Worm (Caenorhabditis elegans) whole organism, L2 larva: ENCODE measurements around the gene srg-30.

Experiments used
- C34F6.9 ChIP-seq: fragments of 150-350 bp; optimal IDR thresholded peaks from 2 replicates; lab custom pipeline; 2014; ENCODE audit warnings: missing biosample characterization, missing genetic modification characterization
- Y55F3AM.14 ChIP-seq: fragments of 200-800 bp; sonication (Bioruptor generic); optimal IDR thresholded peaks from 2 replicates; lab custom pipeline; 2018; ENCODE audit warnings: mild to moderate bottlenecking, missing genetic modification characterization, missing compliant biosample characterization
- ZK546.5 ChIP-seq: sonication (generic microtip); optimal IDR thresholded peaks from 2 replicates; lab custom pipeline; 2017; ENCODE audit warnings: missing biosample characterization, missing genetic modification characterization
- aly-2 ChIP-seq: fragments of 150-350 bp; optimal IDR thresholded peaks from 2 replicates; lab custom pipeline; 2014; ENCODE audit warnings: missing biosample characterization, missing genetic modification characterization
- ama-1 ChIP-seq: fragments of 150-350 bp; optimal IDR thresholded peaks from 2 replicates; lab custom pipeline; 2018; ENCODE audit warnings: inconsistent platforms
- blmp-1 ChIP-seq: sonication (generic microtip); optimal IDR thresholded peaks from 2 replicates; lab custom pipeline; 2017; ENCODE audit warnings: missing genetic modification characterization, mild to moderate bottlenecking, missing compliant biosample characterization, antibody characterized with exemption, moderate library complexity; ENCODE audit not compliant: insufficient read depth
- ceh-16 ChIP-seq: fragments of 150-350 bp; optimal IDR thresholded peaks from 2 replicates; lab custom pipeline; 2014; ENCODE audit warnings: missing biosample characterization, missing genetic modification characterization
- crh-2 ChIP-seq: sonication (generic microtip); optimal IDR thresholded peaks from 2 replicates; lab custom pipeline; 2017; ENCODE audit warnings: missing biosample characterization, missing genetic modification characterization
- dmd-4 ChIP-seq: sonication (generic microtip); optimal IDR thresholded peaks from 2 replicates; lab custom pipeline; 2017; ENCODE audit warnings: missing biosample characterization, missing genetic modification characterization
- egl-27 ChIP-seq: sonication (generic microtip); optimal IDR thresholded peaks from 3 replicates; lab custom pipeline; 2017; ENCODE audit warnings: missing biosample characterization, missing genetic modification reagents, missing genetic modification characterization
- elt-1 ChIP-seq: fragments of 150-350 bp; optimal IDR thresholded peaks from 2 replicates; lab custom pipeline; 2014; ENCODE audit warnings: missing biosample characterization, missing genetic modification characterization
- fos-1 ChIP-seq: fragments of 150-350 bp; optimal IDR thresholded peaks from 2 replicates; lab custom pipeline; 2014; ENCODE audit warnings: missing biosample characterization, missing genetic modification characterization
- gmeb-1 ChIP-seq: fragments of 150-350 bp; optimal IDR thresholded peaks from 2 replicates; lab custom pipeline; 2014; ENCODE audit warnings: missing biosample characterization, missing genetic modification characterization
- lin-11 ChIP-seq: fragments of 150-350 bp; sonication (generic microtip); optimal IDR thresholded peaks from 2 replicates; lab custom pipeline; 2014; ENCODE audit warnings: missing biosample characterization, missing genetic modification characterization, inconsistent platforms, mixed read lengths
- lin-13 ChIP-seq: fragments of 150-350 bp; optimal IDR thresholded peaks from 2 replicates; lab custom pipeline; 2014; ENCODE audit warnings: missing biosample characterization, missing genetic modification reagents, missing genetic modification characterization
- lin-39 ChIP-seq: fragments of 150-350 bp; optimal IDR thresholded peaks from 2 replicates; lab custom pipeline; 2014; ENCODE audit warnings: missing biosample characterization, missing genetic modification reagents, missing genetic modification characterization
- mbf-1 ChIP-seq: sonication (generic microtip); optimal IDR thresholded peaks from 2 replicates; lab custom pipeline; 2017; ENCODE audit warnings: missing biosample characterization, missing genetic modification characterization
- mdl-1 ChIP-seq, 2 experiments: fragments of 150-350 bp in 1 of 2; sonication (generic microtip) in 1 of 2; optimal IDR thresholded peaks; 2 replicates each; lab custom pipeline; 2017; ENCODE audit warnings: missing biosample characterization in 2 of 2, missing genetic modification characterization in 2 of 2
- nhr-10 ChIP-seq: sonication (generic microtip); optimal IDR thresholded peaks from 2 replicates; lab custom pipeline; 2017; ENCODE audit warnings: missing biosample characterization, missing genetic modification characterization
- nhr-12 ChIP-seq: fragments of 150-350 bp; optimal IDR thresholded peaks from 2 replicates; lab custom pipeline; 2014; ENCODE audit warnings: missing biosample characterization, missing genetic modification characterization
- nhr-129 ChIP-seq: fragments of 150-350 bp; optimal IDR thresholded peaks from 2 replicates; lab custom pipeline; 2014; ENCODE audit warnings: missing biosample characterization, missing genetic modification characterization
- nhr-21 ChIP-seq: fragments of 150-350 bp; optimal IDR thresholded peaks from 2 replicates; lab custom pipeline; 2014; ENCODE audit warnings: missing biosample characterization, missing genetic modification characterization
- nhr-23 ChIP-seq: fragments of 150-350 bp; optimal IDR thresholded peaks from 2 replicates; lab custom pipeline; 2014; ENCODE audit warnings: missing biosample characterization, missing genetic modification reagents, missing genetic modification characterization
- nhr-237 ChIP-seq: fragments of 150-350 bp; optimal IDR thresholded peaks from 2 replicates; lab custom pipeline; 2014; ENCODE audit warnings: missing biosample characterization, missing genetic modification characterization
- nhr-25 ChIP-seq: fragments of 150-350 bp; sonication (generic microtip); optimal IDR thresholded peaks from 3 replicates; lab custom pipeline; 2014; ENCODE audit warnings: missing biosample characterization, missing genetic modification characterization
- nhr-6 ChIP-seq: fragments of 150-350 bp; optimal IDR thresholded peaks from 2 replicates; lab custom pipeline; 2014; ENCODE audit warnings: missing biosample characterization, missing genetic modification characterization
- nhr-77 ChIP-seq: fragments of 150-350 bp; optimal IDR thresholded peaks from 2 replicates; lab custom pipeline; 2014; ENCODE audit warnings: missing biosample characterization, missing genetic modification characterization
- peb-1 ChIP-seq: fragments of 150-350 bp; optimal IDR thresholded peaks from 2 replicates; lab custom pipeline; 2014; ENCODE audit warnings: missing biosample characterization, missing genetic modification characterization
- sem-4 ChIP-seq: fragments of 150-350 bp; optimal IDR thresholded peaks from 2 replicates; lab custom pipeline; 2014; ENCODE audit warnings: missing biosample characterization, missing genetic modification reagents, missing genetic modification characterization
- sma-3 ChIP-seq: sonication (generic microtip); optimal IDR thresholded peaks from 2 replicates; lab custom pipeline; 2016; ENCODE audit warnings: missing genetic modification reagents, missing genetic modification characterization, missing compliant biosample characterization
- snpc-4 ChIP-seq: fragments of 150-350 bp; optimal IDR thresholded peaks from 2 replicates; lab custom pipeline; 2014; ENCODE audit warnings: missing biosample characterization, missing genetic modification characterization
- unc-39 ChIP-seq: fragments of 150-350 bp; optimal IDR thresholded peaks from 2 replicates; lab custom pipeline; 2014; ENCODE audit warnings: missing biosample characterization, missing genetic modification characterization
- unc-55 ChIP-seq: fragments of 150-350 bp; sonication (generic microtip); optimal IDR thresholded peaks from 3 replicates; lab custom pipeline; 2014; ENCODE audit warnings: missing biosample characterization, missing genetic modification reagents, missing genetic modification characterization
- unc-62 ChIP-seq: fragments of 150-350 bp; optimal IDR thresholded peaks from 2 replicates; lab custom pipeline; 2014; ENCODE audit warnings: missing biosample characterization, missing genetic modification reagents, missing genetic modification characterization
- ztf-4 ChIP-seq: fragments of 150-350 bp; optimal IDR thresholded peaks from 2 replicates; lab custom pipeline; 2014; ENCODE audit warnings: missing biosample characterization, missing genetic modification characterization

The srg-30 gene

ce11 chrV:6690075-6690474, 28.1 kb downstream of the srg-30 start:
- TF ChIP-seq nhr-25 (tag; lab: Kevin White, UChicago) (peak; percentile 39), sma-3 (GFP tag; lab: Kevin White, UChicago) (peak; percentile 62), lin-39 (tag; lab: Kevin White, UChicago) (no peak)

DNA sequence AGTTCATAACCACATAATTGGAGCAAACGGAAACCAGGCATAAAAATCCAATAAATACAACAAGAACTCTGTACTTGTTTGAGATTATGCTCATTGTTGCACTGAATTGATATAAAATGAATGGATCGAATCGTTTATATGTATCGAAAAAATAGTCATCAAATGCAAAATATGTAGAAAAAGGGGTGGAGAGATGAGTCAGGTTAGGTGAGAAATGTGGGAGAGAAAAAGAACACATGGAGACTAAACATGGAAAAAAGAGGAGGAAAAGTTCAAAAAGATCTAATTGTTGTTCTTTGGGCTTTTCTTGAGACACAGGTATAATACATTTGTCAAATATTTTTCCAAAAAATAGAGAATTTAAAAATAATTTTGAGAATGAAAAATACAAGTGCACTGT, 29.7 kb downstream of the srg-30 start, which contains the start of gene K11G9.5:
Gene K11G9.5, minus strand, starts transcription at position 101 of the 400 bp plus-strand sequence.
- TF ChIP-seq elt-1 (no peak), nhr-129 (tag; lab: Kevin White, UChicago) (no peak), nhr-12 (tag; lab: Kevin White, UChicago) (no peak), lin-13 (GFP tag; lab: Kevin White, UChicago) (no peak), mdl-1 (tag; optimal IDR thresholded peaks at IDR 0.05; lab: Kevin White, UChicago) (no peak), mbf-1 (no peak), sma-3 (GFP tag; lab: Kevin White, UChicago) (no peak), C34F6.9 (tag; lab: Kevin White, UChicago) (no peak), sem-4 (tag; lab: Kevin White, UChicago) (no peak), blmp-1 (tag; lab: Kevin White, UChicago) (no peak), nhr-23 (tag; lab: Kevin White, UChicago) (no peak)

DNA sequence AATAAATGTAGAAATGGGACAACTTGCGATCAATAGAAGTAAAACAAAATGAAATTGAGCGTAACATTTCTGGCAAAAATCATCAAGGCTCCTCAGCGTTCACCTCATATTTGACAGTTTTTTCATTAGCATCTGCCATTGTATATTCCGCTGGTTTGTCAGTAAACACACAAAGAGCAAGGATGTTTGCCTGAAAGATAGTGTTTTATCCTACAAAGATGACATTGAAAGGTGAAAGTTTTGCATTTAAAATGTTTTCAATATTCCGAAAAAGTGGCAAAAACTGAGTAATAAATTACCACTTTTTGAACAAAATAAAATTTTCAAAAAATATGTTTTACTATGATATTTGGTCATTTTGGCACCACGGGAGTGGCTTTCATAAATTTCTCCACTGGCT, 32.2 kb downstream of the srg-30 start:
- TF ChIP-seq mbf-1 (no peak), nhr-6 (tag; lab: Kevin White, UChicago) (no peak), ztf-4 (tag; lab: Kevin White, UChicago) (no peak), unc-62 (no peak), lin-39 (tag; lab: Kevin White, UChicago) (no peak), nhr-12 (tag; lab: Kevin White, UChicago) (no peak), peb-1 (tag; lab: Kevin White, UChicago) (no peak), unc-39 (tag; lab: Kevin White, UChicago) (no peak), lin-11 (tag; lab: Kevin White, UChicago) (no peak), gmeb-1 (tag; lab: Kevin White, UChicago) (no peak), Y55F3AM.14 (GFP tag; lab: Kevin White, UChicago) (no peak)

ce11 chrV:6685499-6685898, 32.6 kb downstream of the srg-30 start:
- TF ChIP-seq gmeb-1 (tag; lab: Kevin White, UChicago) (no peak), nhr-77 (tag; lab: Kevin White, UChicago) (no peak), ZK546.5 (tag; lab: Kevin White, UChicago) (no peak), snpc-4 (tag; lab: Kevin White, UChicago) (no peak), nhr-25 (tag; lab: Kevin White, UChicago) (no peak), nhr-12 (tag; lab: Kevin White, UChicago) (no peak), crh-2 (tag; lab: Kevin White, UChicago) (no peak), nhr-237 (tag; lab: Kevin White, UChicago) (no peak), blmp-1 (tag; lab: Kevin White, UChicago) (no peak), ceh-16 (tag; lab: Kevin White, UChicago) (no peak), sem-4 (tag; lab: Kevin White, UChicago) (no peak), ama-1 (lab: Kevin White, UChicago) (no peak), elt-1 (no peak), egl-27 (tag; lab: Kevin White, UChicago) (no peak), aly-2 (no peak), mdl-1 (tag; optimal IDR thresholded peaks at IDR 0.05; lab: Kevin White, UChicago) (no peak)

ce11 chrV:6684541-6684940, 33.6 kb downstream of the srg-30 start:
- TF ChIP-seq nhr-23 (tag; lab: Kevin White, UChicago) (no peak), ama-1 (lab: Kevin White, UChicago) (no peak), nhr-21 (tag; lab: Kevin White, UChicago) (no peak), nhr-10 (tag; lab: Kevin White, UChicago) (no peak), aly-2 (no peak), lin-11 (tag; lab: Kevin White, UChicago) (no peak), snpc-4 (tag; lab: Kevin White, UChicago) (no peak), nhr-77 (tag; lab: Kevin White, UChicago) (no peak), mbf-1 (no peak), fos-1 (tag; lab: Kevin White, UChicago) (no peak), dmd-4 (tag; lab: Kevin White, UChicago) (no peak), crh-2 (tag; lab: Kevin White, UChicago) (no peak), unc-55 (GFP tag; lab: Kevin White, UChicago) (no peak), Y55F3AM.14 (GFP tag; lab: Kevin White, UChicago) (no peak)
